Fruit fly (Drosophila melanogaster): ENCODE data around the gene Atx-1.

DNA sequence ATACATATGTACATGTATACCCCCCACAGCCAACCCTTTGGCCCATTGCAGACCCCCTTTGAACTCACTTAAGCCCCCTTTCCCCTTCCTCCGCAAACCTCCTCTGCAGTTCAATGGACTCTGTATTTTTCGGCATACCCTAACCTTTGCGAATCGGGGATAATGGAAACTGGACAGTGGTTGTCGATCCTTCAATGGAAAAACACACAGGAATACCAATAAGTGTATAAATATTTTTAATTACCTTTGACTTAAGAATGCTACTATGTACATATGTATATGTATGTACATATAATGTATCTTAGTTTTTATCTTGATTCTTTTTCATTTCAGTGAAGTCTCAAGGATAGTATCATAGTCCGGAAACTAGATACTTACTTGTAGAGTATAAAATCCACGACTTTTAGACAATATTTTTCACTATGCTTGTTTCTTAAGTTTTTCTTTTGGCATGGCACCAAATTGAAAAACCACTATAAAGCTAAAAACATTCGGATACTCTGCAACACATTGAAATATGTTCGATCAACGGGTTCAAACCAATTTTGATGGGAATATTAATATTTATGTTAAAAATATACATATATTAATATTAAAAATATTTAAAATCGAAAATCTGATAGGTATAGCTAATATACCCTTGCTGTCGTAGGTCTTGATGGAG is 33.5 kb downstream of the Atx-1 start:
- no peak for TF ChIP-seq pad (GFP tag; optimal IDR thresholded peaks at IDR 0.05)
- no peak for TF ChIP-seq kay (GFP tag; ENCODE audit: borderline replicate concordance)
- TF ChIP-seq CG11617 (GFP tag; optimal IDR thresholded peaks at IDR 0.05), result no peak
- TF ChIP-seq Clk (GFP tag; optimal IDR thresholded peaks at IDR 0.05), result no peak
- TF ChIP-seq bab1 (GFP tag; optimal IDR thresholded peaks at IDR 0.05), result peak; percentile 72

All from whole organism, adult.